Worm (Caenorhabditis elegans): ENCODE measurements around the gene T08D10.5.
A peak's percentile ranks its signal among the peaks of the same experiment; 100 is the strongest.

T08D10.5 gene

ce11 chrX:11971323-11971722 is 14.0 kb downstream of the T08D10.5 start:
- no peak for TF ChIP-seq hlh-1 (tag; optimal IDR thresholded peaks at IDR 0.05)
- TF ChIP-seq nhr-2 (tag; optimal IDR thresholded peaks at IDR 0.05), result no peak
- TF ChIP-seq flh-1 (GFP tag; optimal IDR thresholded peaks at IDR 0.05), result no peak
- no peak for TF ChIP-seq mab-5 (tag; optimal IDR thresholded peaks at IDR 0.05)
- no peak for TF ChIP-seq snpc-4 (tag; optimal IDR thresholded peaks at IDR 0.05)
- no peak for TF ChIP-seq unc-62 (GFP tag; optimal IDR thresholded peaks at IDR 0.05)
- no peak for TF ChIP-seq ceh-43 (GFP tag; optimal IDR thresholded peaks at IDR 0.05)
- TF ChIP-seq pha-4 (tag; optimal IDR thresholded peaks at IDR 0.05), result no peak
- TF ChIP-seq nhr-76 (tag; optimal IDR thresholded peaks at IDR 0.05), result no peak
- TF ChIP-seq unc-39 (tag; optimal IDR thresholded peaks at IDR 0.05), result no peak
- no peak for TF ChIP-seq ceh-83 (GFP tag; optimal IDR thresholded peaks at IDR 0.05)
- TF ChIP-seq cnd-1 (tag; optimal IDR thresholded peaks at IDR 0.05), result no peak
- no peak for TF ChIP-seq ceh-39 (tag; optimal IDR thresholded peaks at IDR 0.05)
- TF ChIP-seq nhr-12 (tag; optimal IDR thresholded peaks at IDR 0.05), result no peak
- no peak for TF ChIP-seq elt-1 (tag; optimal IDR thresholded peaks at IDR 0.05; ENCODE audit: borderline replicate concordance, insufficient read depth)
- TF ChIP-seq bed-3 (GFP tag; optimal IDR thresholded peaks at IDR 0.05), result no peak
- no peak for TF ChIP-seq mep-1 (tag; optimal IDR thresholded peaks at IDR 0.05)
- TF ChIP-seq tbx-8 (GFP tag; optimal IDR thresholded peaks at IDR 0.05), result no peak

ce11 chrX:11974629-11975085 is 17.3 kb downstream of the T08D10.5 start, which contains the start of gene set-6:
TSS of gene set-6 (minus strand) at chrX:11974679.
- peak; percentile 85 for TF ChIP-seq ces-1 (GFP tag; optimal IDR thresholded peaks at IDR 0.05)
- no peak for TF ChIP-seq pha-4 (tag; optimal IDR thresholded peaks at IDR 0.05)
- TF ChIP-seq nhr-237 (tag; optimal IDR thresholded peaks at IDR 0.05), result peak; percentile 13

ce11 chrX:11982065-11982464 is 24.7 kb downstream of the T08D10.5 start, which contains the start of gene nhr-167:
TSS of gene nhr-167 (minus strand) at chrX:11982085.
- TF ChIP-seq pha-4 (tag; optimal IDR thresholded peaks at IDR 0.05) (no peak), sptf-1 (tag; optimal IDR thresholded peaks at IDR 0.05) (no peak), snpc-4 (tag; optimal IDR thresholded peaks at IDR 0.05) (no peak), blmp-1 (tag; optimal IDR thresholded peaks at IDR 0.05) (no peak), ceh-39 (tag; optimal IDR thresholded peaks at IDR 0.05) (no peak), drap-1 (GFP tag; optimal IDR thresholded peaks at IDR 0.05) (no peak), nhr-76 (tag; optimal IDR thresholded peaks at IDR 0.05) (no peak), nhr-237 (tag; optimal IDR thresholded peaks at IDR 0.05) (no peak)

ce11 chrX:11983576-11984061 is 26.3 kb downstream of the T08D10.5 start, which contains the start of gene C49F5.3:
TSS of gene C49F5.3 (minus strand) at chrX:11983626.
- TF ChIP-seq ceh-43 (GFP tag; optimal IDR thresholded peaks at IDR 0.05) (no peak), ztf-11 (tag; optimal IDR thresholded peaks at IDR 0.05) (no peak), lsy-2 (tag; optimal IDR thresholded peaks at IDR 0.05) (no peak), M03D4.4 (tag; optimal IDR thresholded peaks at IDR 0.05) (no peak), ceh-83 (GFP tag; optimal IDR thresholded peaks at IDR 0.05) (no peak), lin-32 (GFP tag; optimal IDR thresholded peaks at IDR 0.05) (no peak), drap-1 (GFP tag; optimal IDR thresholded peaks at IDR 0.05) (no peak), ces-1 (GFP tag; optimal IDR thresholded peaks at IDR 0.05) (no peak)

- TF ChIP-seq lsy-2 (tag; optimal IDR thresholded peaks at IDR 0.05) (no peak), cnd-1 (tag; optimal IDR thresholded peaks at IDR 0.05) (no peak), sptf-1 (tag; optimal IDR thresholded peaks at IDR 0.05) (no peak), nhr-2 (tag; optimal IDR thresholded peaks at IDR 0.05) (no peak)
Measured at ce11 chrX:11985887-11986286, 28.5 kb downstream of the T08D10.5 start, which contains the start of gene C49F5.5. TSS of gene C49F5.5 (plus strand) at chrX:11986187.

- TF ChIP-seq drap-1 (GFP tag; optimal IDR thresholded peaks at IDR 0.05), result no peak
- no peak for TF ChIP-seq blmp-1 (tag; optimal IDR thresholded peaks at IDR 0.05)
- TF ChIP-seq nhr-76 (tag; optimal IDR thresholded peaks at IDR 0.05), result no peak
- no peak for TF ChIP-seq nhr-12 (tag; optimal IDR thresholded peaks at IDR 0.05)
- TF ChIP-seq elt-1 (tag; optimal IDR thresholded peaks at IDR 0.05; ENCODE audit: borderline replicate concordance, insufficient read depth), result no peak
- TF ChIP-seq bed-3 (GFP tag; optimal IDR thresholded peaks at IDR 0.05), result no peak
Measured at ce11 chrX:11987900-11988364, 30.6 kb downstream of the T08D10.5 start, which contains the start of gene C49F5.6. TSS of gene C49F5.6 (plus strand) at chrX:11988314.
